Worm (Caenorhabditis elegans) whole organism, L1 larva: ENCODE measurements around the gene R151.1.

Source experiments
- C04F5.9 ChIP-seq: sonication (generic microtip); optimal IDR thresholded peaks from 2 replicates; lab custom pipeline; 2016; ENCODE audit warnings: missing genetic modification characterization, missing compliant biosample characterization
- F16B12.6 ChIP-seq: fragments of 150-350 bp; optimal IDR thresholded peaks from 2 replicates; lab custom pipeline; 2014; ENCODE audit warnings: missing biosample characterization, missing genetic modification characterization
- Y116A8C.19 ChIP-seq: sonication (generic microtip); optimal IDR thresholded peaks from 2 replicates; lab custom pipeline; 2016; ENCODE audit warnings: missing compliant biosample characterization, missing genetic modification characterization, borderline replicate concordance
- alr-1 ChIP-seq: fragments of 200-800 bp; sonication (Bioruptor generic); optimal IDR thresholded peaks from 2 replicates; lab custom pipeline; 2018; ENCODE audit warnings: borderline replicate concordance, mild to moderate bottlenecking, missing genetic modification characterization, missing compliant biosample characterization
- blmp-1 ChIP-seq: fragments of 150-350 bp; optimal IDR thresholded peaks from 2 replicates; lab custom pipeline; 2014; ENCODE audit warnings: missing biosample characterization, missing genetic modification characterization
- ceh-82 ChIP-seq, 3 experiments: fragments of 150-350 bp in 1 of 3; sonication (generic microtip) in 2 of 3; optimal IDR thresholded peaks; 2 replicates each; lab custom pipeline; 2014 to 2017; ENCODE audit warnings: missing biosample characterization in 3 of 3, missing genetic modification characterization in 3 of 3
- ceh-88 ChIP-seq: fragments of 200-800 bp; sonication (Bioruptor generic); IDR thresholded peaks from 2 replicates; pipeline ENCODE4 v1.3.6; 2022; ENCODE audit warnings: missing genetic modification characterization, missing compliant biosample characterization
- dsc-1 ChIP-seq: sonication (generic microtip); optimal IDR thresholded peaks from 2 replicates; lab custom pipeline; 2016; ENCODE audit warnings: mild to moderate bottlenecking, missing genetic modification characterization, missing compliant biosample characterization
- efl-1 ChIP-seq, 4 experiments: fragments of 150-350 bp; optimal IDR thresholded peaks in 3 of 4; peaks in 1 of 4; 1 replicate in 1 of 4; 2 replicates in 3 of 4; lab custom pipeline; 2014; ENCODE audit warnings: missing biosample characterization in 2 of 4, missing genetic modification characterization in 2 of 4, missing genetic modification reagents in 2 of 4
- efl-3 ChIP-seq: fragments of 200-800 bp; sonication (Bioruptor generic); optimal IDR thresholded peaks from 2 replicates; lab custom pipeline; 2018; ENCODE audit warnings: mild to moderate bottlenecking, missing genetic modification characterization, missing compliant biosample characterization
- egl-13 ChIP-seq: sonication (generic microtip); optimal IDR thresholded peaks from 2 replicates; lab custom pipeline; 2016; ENCODE audit warnings: missing genotype, missing genetic modification reagents, missing genetic modification characterization, missing compliant biosample characterization
- egl-27 ChIP-seq, 2 experiments: fragments of 150-350 bp in 1 of 2; sonication (generic microtip); optimal IDR thresholded peaks; 3 replicates each; lab custom pipeline; 2017 to 2018; ENCODE audit warnings: missing biosample characterization in 2 of 2, missing genetic modification characterization in 2 of 2, missing genetic modification reagents in 2 of 2
- elt-2 ChIP-seq: sonication (generic microtip); optimal IDR thresholded peaks from 2 replicates; lab custom pipeline; 2016; ENCODE audit warnings: missing genetic modification characterization, mild to moderate bottlenecking, inconsistent platforms, missing compliant biosample characterization, missing genetic modification reagents
- elt-3 ChIP-seq, 6 experiments: fragments of 150-350 bp in 1 of 6; sonication (generic microtip); optimal IDR thresholded peaks; 2 replicates each; lab custom pipeline; 2017 to 2018; ENCODE audit warnings: missing biosample characterization in 6 of 6, missing genetic modification characterization in 6 of 6, inconsistent platforms in 1 of 6
- ets-5 ChIP-seq: fragments of 200-800 bp; sonication (Bioruptor generic); IDR thresholded peaks from 2 replicates; pipeline ENCODE4 v1.3.6; 2022; ENCODE audit warnings: missing genetic modification characterization, missing compliant biosample characterization
- fkh-10 ChIP-seq: sonication (generic microtip); optimal IDR thresholded peaks from 2 replicates; lab custom pipeline; 2017; ENCODE audit warnings: missing biosample characterization, missing genetic modification reagents, missing genetic modification characterization
- fkh-4 ChIP-seq: sonication (generic microtip); optimal IDR thresholded peaks from 2 replicates; lab custom pipeline; 2016; ENCODE audit warnings: missing compliant biosample characterization, missing genetic modification characterization, borderline replicate concordance
- fkh-8 ChIP-seq: sonication (generic microtip); optimal IDR thresholded peaks from 2 replicates; lab custom pipeline; 2016; ENCODE audit warnings: mild to moderate bottlenecking, missing genetic modification characterization, missing compliant biosample characterization
- fos-1 ChIP-seq: fragments of 150-350 bp; optimal IDR thresholded peaks from 2 replicates; lab custom pipeline; 2014; ENCODE audit warnings: missing biosample characterization, missing genetic modification characterization
- hlh-4 ChIP-seq: sonication (generic microtip); optimal IDR thresholded peaks from 2 replicates; lab custom pipeline; 2016; ENCODE audit warnings: mild to moderate bottlenecking, missing genetic modification characterization, missing compliant biosample characterization
- irx-1 ChIP-seq: sonication (generic microtip); optimal IDR thresholded peaks from 2 replicates; lab custom pipeline; 2016; ENCODE audit warnings: missing genetic modification characterization, missing compliant biosample characterization
- jun-1 ChIP-seq: fragments of 150-350 bp; optimal IDR thresholded peaks from 2 replicates; lab custom pipeline; 2014; ENCODE audit warnings: missing biosample characterization, missing genetic modification reagents, missing genetic modification characterization
- lin-14 ChIP-seq: fragments of 200-800 bp; sonication (Bioruptor generic); optimal IDR thresholded peaks from 2 replicates; lab custom pipeline; 2018; ENCODE audit warnings: mild to moderate bottlenecking, missing genetic modification characterization, moderate library complexity, missing compliant biosample characterization
- lin-15B ChIP-seq: fragments of 150-350 bp; sonication (generic microtip); optimal IDR thresholded peaks from 3 replicates; lab custom pipeline; 2014; ENCODE audit warnings: missing biosample characterization, missing genetic modification characterization
- lin-35 ChIP-seq, 2 experiments: fragments of 150-350 bp; optimal IDR thresholded peaks; 2 replicates each; lab custom pipeline; 2014; ENCODE audit warnings: missing biosample characterization in 2 of 2, missing genetic modification characterization in 2 of 2, missing genetic modification reagents in 2 of 2
- lin-39 ChIP-seq: fragments of 150-350 bp; optimal IDR thresholded peaks from 2 replicates; lab custom pipeline; 2014; ENCODE audit warnings: missing biosample characterization, missing genetic modification reagents, missing genetic modification characterization
- lsy-2 ChIP-seq, 2 experiments: fragments of 150-350 bp; optimal IDR thresholded peaks; 2 replicates each; lab custom pipeline; 2014; ENCODE audit warnings: missing biosample characterization in 2 of 2, missing genetic modification characterization in 2 of 2
- nhr-19 ChIP-seq: fragments of 200-800 bp; sonication (Bioruptor generic); conservative IDR thresholded peaks from 2 replicates; pipeline ENCODE4 v1.3.6; 2022; ENCODE audit warnings: missing genetic modification characterization, missing compliant biosample characterization
- nhr-237 ChIP-seq: fragments of 150-350 bp; optimal IDR thresholded peaks from 2 replicates; lab custom pipeline; 2014; ENCODE audit warnings: missing biosample characterization, missing genetic modification characterization
- nhr-28 ChIP-seq: fragments of 150-350 bp; optimal IDR thresholded peaks from 2 replicates; lab custom pipeline; 2014; ENCODE audit warnings: missing biosample characterization, missing genetic modification characterization
- nhr-71 ChIP-seq: sonication (generic microtip); optimal IDR thresholded peaks from 2 replicates; lab custom pipeline; 2016; ENCODE audit warnings: mild to moderate bottlenecking, missing genetic modification characterization, moderate library complexity, missing compliant biosample characterization
- nhr-77 ChIP-seq: fragments of 150-350 bp; optimal IDR thresholded peaks from 2 replicates; lab custom pipeline; 2014; ENCODE audit warnings: missing biosample characterization, missing genetic modification characterization
- nhr-85 ChIP-seq: sonication (generic microtip); peaks from one replicate; lab custom pipeline; 2016; ENCODE audit warnings: missing genetic modification characterization, inconsistent platforms, missing compliant biosample characterization
- nhr-90 ChIP-seq: sonication (generic microtip); optimal IDR thresholded peaks from 2 replicates; lab custom pipeline; 2016; ENCODE audit warnings: mild to moderate bottlenecking, missing genetic modification characterization, missing compliant biosample characterization; ENCODE audit not compliant: poor library complexity
- pag-3 ChIP-seq: sonication (generic microtip); optimal IDR thresholded peaks from 2 replicates; lab custom pipeline; 2017; ENCODE audit warnings: missing genetic modification characterization, mild to moderate bottlenecking, missing compliant biosample characterization, antibody characterized with exemption, borderline replicate concordance; ENCODE audit not compliant: insufficient read depth
- pax-3 ChIP-seq: fragments of 200-800 bp; sonication (Bioruptor generic); optimal IDR thresholded peaks from 2 replicates; lab custom pipeline; 2018; ENCODE audit warnings: mild to moderate bottlenecking, missing genetic modification characterization, moderate library complexity, missing compliant biosample characterization
- snu-23 ChIP-seq: sonication (generic microtip); optimal IDR thresholded peaks from 2 replicates; lab custom pipeline; 2016; ENCODE audit warnings: missing genetic modification characterization, missing compliant biosample characterization
- sptf-1 ChIP-seq: fragments of 150-350 bp; optimal IDR thresholded peaks from 2 replicates; lab custom pipeline; 2014; ENCODE audit warnings: missing biosample characterization, missing genetic modification characterization
- swsn-7 ChIP-seq: sonication (generic microtip); optimal IDR thresholded peaks from 2 replicates; lab custom pipeline; 2016; ENCODE audit warnings: missing genetic modification characterization, missing compliant biosample characterization
- unc-86 ChIP-seq: sonication (generic microtip); optimal IDR thresholded peaks from 2 replicates; lab custom pipeline; 2016; ENCODE audit warnings: missing genetic modification characterization, missing compliant biosample characterization
- vab-15 ChIP-seq: sonication (generic microtip); optimal IDR thresholded peaks from 2 replicates; lab custom pipeline; 2017; ENCODE audit warnings: missing genotype, mild to moderate bottlenecking, missing genetic modification characterization, missing compliant biosample characterization
- xbp-1 ChIP-seq: sonication (generic microtip); optimal IDR thresholded peaks from 2 replicates; lab custom pipeline; 2016; ENCODE audit warnings: missing genetic modification characterization, missing compliant biosample characterization
- zag-1 ChIP-seq: fragments of 150-350 bp; optimal IDR thresholded peaks from 2 replicates; lab custom pipeline; 2014; ENCODE audit warnings: missing biosample characterization, missing genetic modification characterization

Gene R151.1

DNA sequence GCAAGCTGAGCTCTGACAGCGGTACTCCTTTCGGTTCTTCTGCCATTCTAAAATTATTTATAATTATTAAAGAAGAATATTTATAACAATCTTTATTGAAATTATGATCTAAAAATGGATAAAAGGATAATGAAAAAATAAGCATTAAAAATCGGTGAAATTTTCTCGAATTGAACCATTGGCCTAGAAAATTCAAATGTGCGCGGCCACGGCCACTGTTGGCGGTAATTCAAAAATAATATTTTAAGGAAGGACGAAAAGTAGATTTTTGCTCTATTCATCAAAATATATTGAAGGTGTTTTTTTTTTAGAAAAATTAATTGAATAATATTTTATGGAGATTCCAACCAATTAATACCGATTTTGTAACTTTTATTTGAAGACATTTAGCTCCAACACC is 17.5 kb upstream of the R151.1 start, which contains the start of gene pfd-5 (continued):
- TF ChIP-seq nhr-28 (tag; lab: Kevin White, UChicago) (no peak), pax-3 (tag; lab: Kevin White, UChicago) (peak; percentile 81), C04F5.9 (tag; lab: Kevin White, UChicago) (peak; percentile 47), ets-5 (no peak), nhr-19 (GFP tag; lab: Robert Waterston, UW) (peak; percentile 77), lin-35 (GFP tag; optimal IDR thresholded peaks at IDR 0.05; lab: Kevin White, UChicago) (peak; percentile 96 to 97), ceh-82 (tag; optimal IDR thresholded peaks at IDR 0.05; lab: Kevin White, UChicago) (peak; percentile 46 to 66 (median 51)), swsn-7 (tag; lab: Kevin White, UChicago) (peak; percentile 72), dsc-1 (tag; lab: Kevin White, UChicago) (peak; percentile 77), fkh-10 (GFP tag; lab: Kevin White, UChicago) (no peak), blmp-1 (tag; lab: Kevin White, UChicago) (peak; percentile 49), F16B12.6 (tag; lab: Kevin White, UChicago) (peak; percentile 10), sptf-1 (tag; lab: Kevin White, UChicago) (no peak), nhr-237 (tag; lab: Kevin White, UChicago) (no peak), egl-13 (tag; lab: Kevin White, UChicago) (peak; percentile 81), xbp-1 (peak; percentile 77), Y116A8C.19 (tag; lab: Kevin White, UChicago) (peak; percentile 39), nhr-90 (tag; lab: Kevin White, UChicago) (peak; percentile 84), vab-15 (tag; lab: Kevin White, UChicago) (no peak), alr-1 (tag; lab: Kevin White, UChicago) (no peak), nhr-77 (tag; lab: Kevin White, UChicago) (no peak), zag-1 (no peak), fos-1 (tag; lab: Kevin White, UChicago) (peak; percentile 17), ceh-88 (GFP tag; lab: Robert Waterston, UW) (peak; percentile 34; the same call in 1 of the 2 replicates), jun-1 (tag; lab: Kevin White, UChicago) (no peak), hlh-4 (tag; lab: Kevin White, UChicago) (no peak), pag-3 (tag; lab: Kevin White, UChicago) (peak; percentile 4), efl-3 (GFP tag; lab: Kevin White, UChicago) (no peak), fkh-8 (peak; percentile 22), snu-23 (GFP tag; lab: Kevin White, UChicago) (peak; percentile 74), irx-1 (tag; lab: Kevin White, UChicago) (peak; percentile 84)

DNA sequence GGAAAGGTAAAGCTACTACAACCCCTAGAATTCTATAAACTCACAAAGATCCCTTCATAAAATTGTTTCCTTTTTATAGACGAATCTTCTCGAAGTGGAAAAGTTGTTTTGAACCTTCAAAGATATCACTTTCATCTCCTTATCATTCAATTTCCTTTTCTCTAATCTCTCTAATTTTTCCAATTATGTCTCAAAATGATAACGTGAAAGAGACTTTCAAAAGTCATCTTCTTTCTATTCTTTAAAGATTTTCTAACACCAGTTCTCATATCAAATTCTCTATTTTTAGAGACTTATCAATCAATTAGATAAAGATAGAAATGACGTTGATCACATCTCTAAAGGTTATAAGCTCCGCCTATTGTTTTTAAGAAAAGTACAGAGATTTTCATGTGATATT is 16.9 kb upstream of the R151.1 start:
- TF ChIP-seq nhr-71 (tag; lab: Kevin White, UChicago), result peak; percentile 40
- TF ChIP-seq lin-35 (GFP tag; optimal IDR thresholded peaks at IDR 0.05; lab: Kevin White, UChicago), result peak in 1 of 2 experiments; percentile 6
- TF ChIP-seq fkh-10 (GFP tag; lab: Kevin White, UChicago), result no peak
- no peak for TF ChIP-seq lin-15B (tag; lab: Kevin White, UChicago)
- TF ChIP-seq unc-86, result no peak
- TF ChIP-seq elt-3 (tag; optimal IDR thresholded peaks at IDR 0.05; lab: Kevin White, UChicago), result peak in 3 of 6 experiments; percentile 13 to 92 (median 48)
- TF ChIP-seq lin-39 (tag; lab: Kevin White, UChicago), result no peak
- TF ChIP-seq fkh-4 (tag; lab: Kevin White, UChicago), result no peak
- TF ChIP-seq snu-23 (GFP tag; lab: Kevin White, UChicago), result peak; percentile 23
- TF ChIP-seq nhr-85, result peak; percentile 91
- no peak for TF ChIP-seq alr-1 (tag; lab: Kevin White, UChicago)
- peak; percentile 22 for TF ChIP-seq lin-14 (GFP tag; lab: Kevin White, UChicago)
- TF ChIP-seq nhr-28 (tag; lab: Kevin White, UChicago), result no peak
- TF ChIP-seq elt-2 (tag; lab: Kevin White, UChicago), result no peak
- TF ChIP-seq efl-3 (GFP tag; lab: Kevin White, UChicago), result no peak
- no peak for TF ChIP-seq efl-1 (optimal IDR thresholded peaks at IDR 0.05; lab: Kevin White, UChicago)
- peak in 1 of 2 experiments; percentile 21 for TF ChIP-seq efl-1 (GFP tag; optimal IDR thresholded peaks at IDR 0.05 in 1 of 2; lab: Kevin White, UChicago)
- no peak for TF ChIP-seq ceh-82 (tag; optimal IDR thresholded peaks at IDR 0.05; lab: Kevin White, UChicago)
- TF ChIP-seq egl-27 (tag; optimal IDR thresholded peaks at IDR 0.05; lab: Kevin White, UChicago), result no peak
- peak; percentile 3 to 24 for TF ChIP-seq lsy-2 (tag; optimal IDR thresholded peaks at IDR 0.05; lab: Kevin White, UChicago)
- TF ChIP-seq jun-1 (tag; lab: Kevin White, UChicago), result no peak
- peak; percentile 53 for TF ChIP-seq blmp-1 (tag; lab: Kevin White, UChicago)
